Worm (Caenorhabditis elegans): Measurements from ENCODE around the gene sto-6.

DNA sequence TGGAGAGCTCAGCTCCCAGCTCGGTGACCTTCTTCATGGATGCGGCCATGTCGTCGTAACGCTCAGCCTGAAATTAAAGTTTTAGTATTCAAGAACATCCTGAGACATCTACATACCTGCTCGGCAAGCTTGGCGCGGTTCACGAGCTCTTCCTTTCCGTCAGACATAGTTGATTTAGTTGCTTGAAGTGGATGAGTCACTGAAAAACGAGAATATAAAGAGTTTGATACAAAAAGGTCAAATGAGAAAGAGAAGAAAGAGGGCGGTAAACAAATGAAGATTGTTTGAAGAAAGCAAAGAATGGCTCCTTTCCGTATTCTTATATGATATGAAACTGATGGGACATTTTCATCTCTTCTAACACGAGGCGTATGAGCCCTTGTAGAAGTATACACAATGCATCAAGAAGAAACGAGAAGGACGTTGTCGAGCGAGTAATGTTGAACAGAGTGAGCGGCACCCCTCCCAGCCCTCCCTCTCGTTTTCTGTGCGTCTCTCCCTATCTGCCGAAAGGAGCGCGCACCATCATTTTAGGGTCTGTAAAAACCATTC, 26.9 kb upstream of the sto-6 start, which contains the start of gene ftt-2:
- TF ChIP-seq snpc-4 (tag; optimal IDR thresholded peaks at IDR 0.05) (no peak), ztf-11 (tag; optimal IDR thresholded peaks at IDR 0.05) (no peak), nhr-237 (tag; optimal IDR thresholded peaks at IDR 0.05) (no peak), unc-62 (GFP tag; optimal IDR thresholded peaks at IDR 0.05) (no peak), pha-4 (tag; optimal IDR thresholded peaks at IDR 0.05) (no peak), ham-2 (GFP tag; optimal IDR thresholded peaks at IDR 0.05) (no peak), lin-13 (tag; optimal IDR thresholded peaks at IDR 0.05) (no peak), nhr-28 (tag; optimal IDR thresholded peaks at IDR 0.05) (no peak), flh-1 (GFP tag; optimal IDR thresholded peaks at IDR 0.05) (no peak), elt-1 (tag; optimal IDR thresholded peaks at IDR 0.05; ENCODE audit: borderline replicate concordance, insufficient read depth) (no peak), lsy-2 (tag; optimal IDR thresholded peaks at IDR 0.05) (no peak)
